Worm (Caenorhabditis elegans) whole organism, L1 larva: ENCODE results near the gene T03F6.3.

Experiments used
- ama-1 ChIP-seq: fragments of 150-350 bp; optimal IDR thresholded peaks from 2 replicates; lab custom pipeline; 2014
- elt-3 ChIP-seq, 6 experiments: fragments of 150-350 bp in 1 of 6; sonication (generic microtip); optimal IDR thresholded peaks; 2 replicates each; lab custom pipeline; 2017 to 2018; ENCODE audit warnings: missing biosample characterization in 6 of 6, missing genetic modification characterization in 6 of 6, inconsistent platforms in 1 of 6
- fkh-10 ChIP-seq: sonication (generic microtip); optimal IDR thresholded peaks from 2 replicates; lab custom pipeline; 2017; ENCODE audit warnings: missing biosample characterization, missing genetic modification reagents, missing genetic modification characterization
- fos-1 ChIP-seq: fragments of 150-350 bp; optimal IDR thresholded peaks from 2 replicates; lab custom pipeline; 2014; ENCODE audit warnings: missing biosample characterization, missing genetic modification characterization
- lin-15B ChIP-seq: fragments of 150-350 bp; sonication (generic microtip); optimal IDR thresholded peaks from 3 replicates; lab custom pipeline; 2014; ENCODE audit warnings: missing biosample characterization, missing genetic modification characterization
- lin-35 ChIP-seq, 2 experiments: fragments of 150-350 bp; optimal IDR thresholded peaks; 2 replicates each; lab custom pipeline; 2014; ENCODE audit warnings: missing biosample characterization in 2 of 2, missing genetic modification characterization in 2 of 2, missing genetic modification reagents in 2 of 2
- lin-39 ChIP-seq: fragments of 150-350 bp; optimal IDR thresholded peaks from 2 replicates; lab custom pipeline; 2014; ENCODE audit warnings: missing biosample characterization, missing genetic modification reagents, missing genetic modification characterization
- mep-1 ChIP-seq: fragments of 150-350 bp; optimal IDR thresholded peaks from 2 replicates; lab custom pipeline; 2014; ENCODE audit warnings: missing biosample characterization, missing genetic modification characterization
- nhr-11 ChIP-seq: fragments of 150-350 bp; optimal IDR thresholded peaks from 2 replicates; lab custom pipeline; 2014; ENCODE audit warnings: missing biosample characterization, missing genetic modification characterization
- nhr-77 ChIP-seq: fragments of 150-350 bp; optimal IDR thresholded peaks from 2 replicates; lab custom pipeline; 2014; ENCODE audit warnings: missing biosample characterization, missing genetic modification characterization
- pqm-1 ChIP-seq: sonication (generic microtip); optimal IDR thresholded peaks from 3 replicates; lab custom pipeline; 2017; ENCODE audit warnings: missing biosample characterization, missing genetic modification characterization
- skn-1 ChIP-seq: fragments of 150-350 bp; optimal IDR thresholded peaks from 2 replicates; lab custom pipeline; 2014; ENCODE audit warnings: missing biosample characterization, missing genetic modification characterization
- unc-86 ChIP-seq: sonication (generic microtip); optimal IDR thresholded peaks from 2 replicates; lab custom pipeline; 2016; ENCODE audit warnings: missing genetic modification characterization, missing compliant biosample characterization

DNA sequence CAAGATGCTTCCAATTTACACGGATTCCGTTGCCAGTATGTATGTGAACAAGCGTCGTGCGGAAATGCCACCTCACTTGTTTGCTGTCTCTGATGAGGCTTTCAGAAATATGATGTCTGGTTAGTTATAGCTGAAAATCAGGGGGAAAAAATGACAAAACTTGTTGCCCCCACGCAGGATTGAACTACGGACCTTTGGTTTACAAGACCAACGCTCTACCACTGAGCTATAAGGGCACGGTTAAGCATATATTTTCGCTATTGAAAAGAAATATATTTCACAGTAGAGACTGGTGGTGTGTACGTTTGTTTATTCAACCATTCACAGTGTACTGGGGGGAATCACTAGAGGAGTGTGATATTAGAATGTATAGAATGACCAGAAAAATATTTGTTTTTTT, 22.0 kb downstream of the T03F6.3 start:
- TF ChIP-seq ama-1 (lab: Kevin White, UChicago) (no peak), mep-1 (tag; lab: Kevin White, UChicago) (no peak), elt-3 (tag; optimal IDR thresholded peaks at IDR 0.05; lab: Kevin White, UChicago) (no peak), lin-15B (tag; lab: Kevin White, UChicago) (no peak), nhr-11 (tag; lab: Kevin White, UChicago) (no peak), fkh-10 (GFP tag; lab: Kevin White, UChicago) (no peak), skn-1 (no peak), lin-39 (tag; lab: Kevin White, UChicago) (no peak), lin-35 (GFP tag; optimal IDR thresholded peaks at IDR 0.05; lab: Kevin White, UChicago) (peak in 1 of 2 experiments; percentile 10), nhr-77 (no peak), fos-1 (tag; lab: Kevin White, UChicago) (no peak), unc-86 (tag; lab: Kevin White, UChicago) (no peak), pqm-1 (tag; lab: Kevin White, UChicago) (no peak)
